Fruit fly (Drosophila melanogaster) S2 (cell line): ENCODE measurements around the gene Polr3D.

Experiments
- CG8478 ChIP-seq: fragments of >200 bp; optimal IDR thresholded peaks from 2 replicates; lab custom pipeline; 2018
- CTCF ChIP-seq, 2 experiments: fragments of >200 bp; optimal IDR thresholded peaks; 2 replicates each; lab custom pipeline; 2018

dm6 chr3L:18099715-18100114 is 9.7 kb downstream of the Polr3D start:
- TF ChIP-seq CG8478 (lab: Kevin White, UChicago): no peak
- no peak for TF ChIP-seq CTCF (optimal IDR thresholded peaks at IDR 0.05; lab: Kevin White, UChicago)
